Worm (Caenorhabditis elegans) whole organism, midembryonic: Measurements from ENCODE around the gene Y44A6D.3.

Experiments
- T22C8.4 ChIP-seq: fragments of 200-800 bp; sonication (Bioruptor generic); IDR thresholded peaks from 2 replicates; pipeline ENCODE4 v1.3.6; 2022; ENCODE audit warnings: missing genetic modification characterization, missing compliant biosample characterization
- cog-1 ChIP-seq: sonication (generic microtip); optimal IDR thresholded peaks from 2 replicates; lab custom pipeline; 2016; ENCODE audit warnings: missing genetic modification characterization, missing compliant biosample characterization
- ref-1 ChIP-seq: fragments of 200-800 bp; sonication (Bioruptor generic); conservative IDR thresholded peaks from 2 replicates; pipeline ENCODE4 v1.3.6; 2022; ENCODE audit warnings: missing genetic modification reagents, missing genetic modification characterization, missing compliant biosample characterization
- ztf-23 ChIP-seq: fragments of 200-800 bp; sonication (Bioruptor generic); IDR thresholded peaks from 2 replicates; pipeline ENCODE4 v1.3.6; 2022; ENCODE audit warnings: missing genetic modification reagents, missing genetic modification characterization, missing compliant biosample characterization

ce11 chrV:20776761-20777160 is 15.5 kb downstream of the Y44A6D.3 start:
- TF ChIP-seq T22C8.4 (GFP tag; lab: Robert Waterston, UW) (no peak), ref-1 (GFP tag; lab: Robert Waterston, UW) (no peak), cog-1 (tag; lab: Kevin White, UChicago) (no peak), ztf-23 (GFP tag; lab: Robert Waterston, UW) (no peak)
